Fruit fly (Drosophila melanogaster) whole organism, embryonic: ENCODE results near the gene Nepl18.
A peak's percentile ranks its signal among the peaks of the same experiment; 100 is the strongest.

Experiments used
- BEAF-32 ChIP-seq: fragments of 200-800 bp; sonication (Bioruptor generic); optimal IDR thresholded peaks from 3 replicates; lab custom pipeline; 2017; ENCODE audit warnings: missing biosample characterization, missing genetic modification characterization, mild to moderate bottlenecking, moderate library complexity, missing genetic modification reagents
- CG10431 ChIP-seq: fragments of 200-800 bp; sonication (Bioruptor generic); optimal IDR thresholded peaks from 3 replicates; lab custom pipeline; 2018; ENCODE audit warnings: missing biosample characterization, mild to moderate bottlenecking, missing genetic modification characterization
- CG12744 ChIP-seq: fragments of 200-800 bp; sonication (Bioruptor generic); optimal IDR thresholded peaks from 2 replicates; lab custom pipeline; 2016; ENCODE audit warnings: missing biosample characterization, missing genetic modification characterization
- CG13424 ChIP-seq: fragments of 200-800 bp; sonication (Bioruptor generic); optimal IDR thresholded peaks from 2 replicates; lab custom pipeline; 2019; ENCODE audit warnings: missing biosample characterization, mild to moderate bottlenecking, missing genetic modification characterization, moderate library complexity
- CG1603 ChIP-seq: fragments of 200-800 bp; sonication (Bioruptor generic); optimal IDR thresholded peaks from 2 replicates; lab custom pipeline; 2019; ENCODE audit warnings: missing biosample characterization, mild to moderate bottlenecking, missing genetic modification characterization, moderate library complexity
- CG17361 ChIP-seq: fragments of 200-800 bp; sonication (Bioruptor generic); IDR thresholded peaks from 3 replicates; pipeline ENCODE4 v1.3.6; 2022; ENCODE audit warnings: missing biosample characterization, missing genetic modification characterization
- CG17612 ChIP-seq: fragments of 200-800 bp; sonication (Bioruptor generic); IDR thresholded peaks from 2 replicates; pipeline ENCODE4 v1.3.6; 2022; ENCODE audit warnings: missing biosample characterization, missing genetic modification characterization
- CG2199 ChIP-seq: fragments of 200-800 bp; sonication (Bioruptor generic); IDR thresholded peaks from 3 replicates; pipeline ENCODE4 v1.3.6; 2022; ENCODE audit warnings: missing biosample characterization, missing genetic modification characterization
- CG2678 ChIP-seq: fragments of 200-800 bp; sonication (Bioruptor generic); optimal IDR thresholded peaks from 3 replicates; lab custom pipeline; 2019; ENCODE audit warnings: missing biosample characterization, mild to moderate bottlenecking, missing genetic modification characterization, moderate library complexity
- CG31441 ChIP-seq: fragments of 200-800 bp; sonication (Bioruptor generic); IDR thresholded peaks from 2 replicates; pipeline ENCODE4 v1.3.6; 2022; ENCODE audit warnings: missing biosample characterization, missing genetic modification characterization
- CG4404 ChIP-seq: fragments of 200-800 bp; sonication (Bioruptor generic); IDR thresholded peaks from 2 replicates; pipeline ENCODE4 v1.3.6; 2022; ENCODE audit warnings: missing biosample characterization, missing genetic modification characterization
- CG5245 ChIP-seq: fragments of 200-800 bp; sonication (Bioruptor generic); optimal IDR thresholded peaks from 3 replicates; lab custom pipeline; 2016; ENCODE audit warnings: missing biosample characterization, missing genetic modification characterization
- CG6175 ChIP-seq: fragments of 200-800 bp; sonication (Bioruptor generic); IDR thresholded peaks from 3 replicates; pipeline ENCODE4 v1.3.6; 2022; ENCODE audit warnings: missing biosample characterization, missing genetic modification characterization
- CG6254 ChIP-seq: fragments of 200-800 bp; sonication (Bioruptor generic); optimal IDR thresholded peaks from 3 replicates; lab custom pipeline; 2017; ENCODE audit warnings: mild to moderate bottlenecking, missing biosample characterization, missing genetic modification reagents, missing genetic modification characterization
- CG7745 ChIP-seq: fragments of 200-800 bp; sonication (Bioruptor generic); optimal IDR thresholded peaks from 2 replicates; lab custom pipeline; 2018; ENCODE audit warnings: missing biosample characterization, mild to moderate bottlenecking, missing genetic modification characterization, moderate library complexity
- CG7839 ChIP-seq: fragments of 200-800 bp; sonication (Bioruptor generic); optimal IDR thresholded peaks from 3 replicates; lab custom pipeline; 2018; ENCODE audit warnings: missing biosample characterization, mild to moderate bottlenecking, missing genetic modification characterization, moderate library complexity
- CG8388 ChIP-seq: fragments of 200-800 bp; sonication (Bioruptor generic); optimal IDR thresholded peaks from 2 replicates; lab custom pipeline; 2019; ENCODE audit warnings: missing biosample characterization, mild to moderate bottlenecking, missing genetic modification characterization, moderate library complexity
- CG9817 ChIP-seq: fragments of 200-800 bp; sonication (Bioruptor generic); optimal IDR thresholded peaks from 2 replicates; lab custom pipeline; 2018; ENCODE audit warnings: missing biosample characterization, mild to moderate bottlenecking, missing genetic modification characterization, moderate library complexity
- D19B ChIP-seq: fragments of 200-800 bp; sonication (Bioruptor generic); optimal IDR thresholded peaks from 2 replicates; lab custom pipeline; 2017; ENCODE audit warnings: missing biosample characterization, mild to moderate bottlenecking, missing genetic modification characterization
- Dfd ChIP-seq, 2 experiments: fragments of >200 bp; optimal IDR thresholded peaks; 2 replicates each; lab custom pipeline; 2017; ENCODE audit warnings: missing biosample characterization in 2 of 2, missing genetic modification characterization in 2 of 2
- Doc2 ChIP-seq: fragments of 200-800 bp; sonication (Bioruptor generic); IDR thresholded peaks from 2 replicates; pipeline ENCODE4 v1.3.6; 2022; ENCODE audit warnings: missing biosample characterization, missing genetic modification characterization
- ERR ChIP-seq: fragments of 200-800 bp; sonication (Bioruptor generic); optimal IDR thresholded peaks from 2 replicates; lab custom pipeline; 2016; ENCODE audit warnings: missing biosample characterization, missing genetic modification characterization
- Ets97D ChIP-seq: fragments of 200-800 bp; sonication (Bioruptor generic); optimal IDR thresholded peaks from 3 replicates; lab custom pipeline; 2016; ENCODE audit warnings: missing biosample characterization, missing genetic modification characterization
- HLHmδ ChIP-seq: fragments of 200-800 bp; sonication (Bioruptor generic); optimal IDR thresholded peaks from 2 replicates; lab custom pipeline; 2018; ENCODE audit warnings: missing biosample characterization, mild to moderate bottlenecking, missing genetic modification characterization, moderate library complexity
- Hmx ChIP-seq: fragments of 200-800 bp; sonication (Bioruptor generic); optimal IDR thresholded peaks from 2 replicates; lab custom pipeline; 2016; ENCODE audit warnings: missing biosample characterization, missing genetic modification characterization
- Hr3 ChIP-seq: fragments of 200-800 bp; sonication (Bioruptor generic); optimal IDR thresholded peaks from 3 replicates; lab custom pipeline; 2016; ENCODE audit warnings: missing biosample characterization, missing genetic modification characterization
- Hr51 ChIP-seq, 2 experiments: fragments of 200-800 bp; sonication (Bioruptor generic); optimal IDR thresholded peaks; 2 replicates in 1 of 2; 3 replicates in 1 of 2; lab custom pipeline; 2016 to 2018; ENCODE audit warnings: missing biosample characterization in 2 of 2, missing genetic modification characterization in 2 of 2, mild to moderate bottlenecking in 1 of 2, moderate library complexity in 1 of 2
- Kr ChIP-seq: fragments of 200-800 bp; sonication (Bioruptor generic); optimal IDR thresholded peaks from 2 replicates; lab custom pipeline; 2017; ENCODE audit warnings: missing biosample characterization, mild to moderate bottlenecking, missing genetic modification characterization
- Lpt ChIP-seq: fragments of >200 bp; optimal IDR thresholded peaks from 2 replicates; lab custom pipeline; 2018; ENCODE audit warnings: missing biosample characterization, missing genetic modification characterization
- Oaz ChIP-seq: fragments of 200-800 bp; sonication (Bioruptor generic); IDR thresholded peaks from 2 replicates; pipeline ENCODE4 v1.3.6; 2022; ENCODE audit warnings: missing biosample characterization, missing genetic modification characterization
- Sry-β ChIP-seq: fragments of 200-800 bp; sonication (Bioruptor generic); optimal IDR thresholded peaks from 2 replicates; lab custom pipeline; 2018; ENCODE audit warnings: missing biosample characterization, mild to moderate bottlenecking, missing genetic modification characterization, moderate library complexity
- Sry-δ ChIP-seq: fragments of 200-800 bp; sonication (Bioruptor generic); optimal IDR thresholded peaks from 2 replicates; lab custom pipeline; 2016; ENCODE audit warnings: missing biosample characterization, missing genetic modification characterization
- Ssrp ChIP-seq: fragments of 200-800 bp; sonication (Bioruptor generic); optimal IDR thresholded peaks from 2 replicates; lab custom pipeline; 2018; ENCODE audit warnings: missing biosample characterization, mild to moderate bottlenecking, missing genetic modification characterization, moderate library complexity
- ase ChIP-seq: fragments of 200-800 bp; sonication (Bioruptor generic); IDR thresholded peaks from 3 replicates; pipeline ENCODE4 v1.3.6; 2022; ENCODE audit warnings: missing biosample characterization, missing genetic modification characterization
- az2 ChIP-seq: fragments of 200-800 bp; sonication (Bioruptor generic); optimal IDR thresholded peaks from 3 replicates; lab custom pipeline; 2016; ENCODE audit warnings: missing biosample characterization, missing genetic modification characterization
- bcd ChIP-seq: fragments of 200-800 bp; sonication (Bioruptor generic); optimal IDR thresholded peaks from 2 replicates; lab custom pipeline; 2017; ENCODE audit warnings: missing biosample characterization, mild to moderate bottlenecking, missing genetic modification characterization
- cad ChIP-seq: fragments of >200 bp; optimal IDR thresholded peaks from 2 replicates; lab custom pipeline; 2017; ENCODE audit warnings: missing biosample characterization, missing genetic modification characterization
- chn ChIP-seq: fragments of 200-800 bp; sonication (Bioruptor generic); optimal IDR thresholded peaks from 2 replicates; lab custom pipeline; 2016; ENCODE audit warnings: missing biosample characterization, missing genetic modification characterization
- corto ChIP-seq: fragments of 200-800 bp; sonication (Bioruptor generic); optimal IDR thresholded peaks from 2 replicates; lab custom pipeline; 2016; ENCODE audit warnings: missing biosample characterization, mild to moderate bottlenecking, missing genetic modification characterization, moderate library complexity
- en ChIP-seq: fragments of 200-800 bp; sonication (Bioruptor generic); optimal IDR thresholded peaks from 2 replicates; lab custom pipeline; 2016; ENCODE audit warnings: missing biosample characterization, missing genetic modification characterization
- her ChIP-seq: fragments of 200-800 bp; sonication (Bioruptor generic); optimal IDR thresholded peaks from 2 replicates; lab custom pipeline; 2016; ENCODE audit warnings: missing biosample characterization, missing genetic modification characterization
- hth ChIP-seq: fragments of >200 bp; optimal IDR thresholded peaks from 2 replicates; lab custom pipeline; 2017; ENCODE audit warnings: inconsistent platforms
- kay ChIP-seq: fragments of 200-800 bp; sonication (Bioruptor generic); optimal IDR thresholded peaks from 2 replicates; lab custom pipeline; 2016; ENCODE audit warnings: missing biosample characterization, missing genetic modification characterization
- mam ChIP-seq: fragments of 200-800 bp; sonication (Bioruptor generic); optimal IDR thresholded peaks from 3 replicates; lab custom pipeline; 2016; ENCODE audit warnings: missing biosample characterization, missing genetic modification characterization
- pb ChIP-seq: fragments of 200-800 bp; sonication (Bioruptor generic); optimal IDR thresholded peaks from 3 replicates; lab custom pipeline; 2016; ENCODE audit warnings: missing biosample characterization, missing genetic modification characterization
- pita ChIP-seq: fragments of 200-800 bp; sonication (Bioruptor generic); optimal IDR thresholded peaks from 2 replicates; lab custom pipeline; 2017; ENCODE audit warnings: missing biosample characterization, mild to moderate bottlenecking, missing genetic modification characterization
- pros ChIP-seq: fragments of 200-800 bp; sonication (Bioruptor generic); optimal IDR thresholded peaks from 3 replicates; lab custom pipeline; 2019; ENCODE audit warnings: missing biosample characterization, mild to moderate bottlenecking, missing genetic modification characterization, moderate library complexity
- psq ChIP-seq: fragments of 200-800 bp; sonication (Bioruptor generic); optimal IDR thresholded peaks from 2 replicates; lab custom pipeline; 2017; ENCODE audit warnings: missing biosample characterization, missing genetic modification characterization
- rib ChIP-seq: fragments of 200-800 bp; sonication (Bioruptor generic); IDR thresholded peaks from 2 replicates; pipeline ENCODE4 v1.3.6; 2022; ENCODE audit warnings: missing biosample characterization, missing genetic modification characterization
- sens-2 ChIP-seq: fragments of 200-800 bp; sonication (Bioruptor generic); IDR thresholded peaks from 2 replicates; pipeline ENCODE4 v1.3.6; 2022; ENCODE audit warnings: missing biosample characterization, missing genetic modification characterization
- sisA ChIP-seq: fragments of 200-800 bp; sonication (Bioruptor generic); IDR thresholded peaks from 2 replicates; pipeline ENCODE4 v1.3.6; 2022; ENCODE audit warnings: missing biosample characterization, missing genetic modification characterization
- vvl ChIP-seq: fragments of 200-800 bp; sonication (Bioruptor generic); IDR thresholded peaks from 2 replicates; pipeline ENCODE4 v1.3.6; 2022; ENCODE audit warnings: missing biosample characterization, missing genetic modification characterization
- zfh2 ChIP-seq: fragments of 200-800 bp; sonication (Bioruptor generic); optimal IDR thresholded peaks from 2 replicates; lab custom pipeline; 2016; ENCODE audit warnings: missing biosample characterization, missing genetic modification characterization

The Nepl18 gene

dm6 chr3R:28904174-28904573 is 28.8 kb downstream of the Nepl18 start (continued):
- TF ChIP-seq CG2678 (tag; lab: Kevin White, UChicago) (peak; percentile 68), BEAF-32 (no peak), Oaz (GFP tag; lab: Robert Waterston, UW) (no peak), CG7745 (tag; lab: Kevin White, UChicago) (no peak), pros (no peak), Sry-β (GFP tag; lab: Kevin White, UChicago) (no peak), CG6175 (no peak), Sry-δ (no peak), CG9817 (tag; lab: Kevin White, UChicago) (peak; percentile 21), CG2199 (GFP tag; lab: Robert Waterston, UW) (no peak), sisA (GFP tag; lab: Robert Waterston, UW) (peak; percentile 63), vvl (GFP tag; lab: Robert Waterston, UW) (peak; percentile 70), Hmx (GFP tag; lab: Kevin White, UChicago) (no peak), CG6254 (no peak), ase (GFP tag; lab: Robert Waterston, UW) (no peak), az2 (GFP tag; lab: Kevin White, UChicago) (peak; percentile 25), cad (GFP tag; lab: Kevin White, UChicago) (no peak), Hr3 (GFP tag; lab: Kevin White, UChicago) (no peak), ERR (GFP tag; lab: Kevin White, UChicago) (no peak), bcd (GFP tag; lab: Kevin White, UChicago) (peak; percentile 3), pita (no peak), Hr51 (GFP tag; optimal IDR thresholded peaks at IDR 0.05; lab: Kevin White, UChicago) (peak in 1 of 2 experiments; percentile 73), HLHmδ (GFP tag; lab: Kevin White, UChicago) (no peak), CG7839 (tag; lab: Kevin White, UChicago) (peak; percentile 63), Doc2 (no peak), en (GFP tag; lab: Kevin White, UChicago) (no peak), sens-2 (peak; percentile 17; the same call in 1 of the 2 replicates), corto (GFP tag; lab: Kevin White, UChicago) (no peak), Kr (GFP tag; lab: Kevin White, UChicago) (no peak), D19B (no peak), zfh2 (no peak), CG5245 (GFP tag; lab: Kevin White, UChicago) (peak; percentile 22), hth (no peak), pb (GFP tag; lab: Kevin White, UChicago) (no peak), Dfd (GFP tag; optimal IDR thresholded peaks at IDR 0.05; lab: Kevin White, UChicago) (no peak), chn (GFP tag; lab: Kevin White, UChicago) (no peak), Ets97D (GFP tag; lab: Kevin White, UChicago) (no peak), CG4404 (GFP tag; lab: Robert Waterston, UW) (no peak), CG13424 (peak; percentile 54), Ssrp (tag; lab: Kevin White, UChicago) (peak; percentile 56), her (no peak), CG12744 (GFP tag; lab: Kevin White, UChicago) (no peak), CG10431 (GFP tag; lab: Kevin White, UChicago) (no peak), CG1603 (tag; lab: Kevin White, UChicago) (peak; percentile 76), psq (no peak), CG31441 (GFP tag; lab: Robert Waterston, UW) (no peak), mam (peak; percentile 4), CG8388 (peak; percentile 58), CG17612 (GFP tag; lab: Robert Waterston, UW) (no peak), kay (GFP tag; lab: Kevin White, UChicago) (no peak), Lpt (GFP tag; lab: Kevin White, UChicago) (no peak), CG17361 (no peak; the same call in 1 of the 3 replicates), rib (GFP tag; lab: Robert Waterston, UW) (no peak)
